Fruit fly (Drosophila melanogaster): ENCODE measurements around the gene CG18234.

Gene CG18234

DNA sequence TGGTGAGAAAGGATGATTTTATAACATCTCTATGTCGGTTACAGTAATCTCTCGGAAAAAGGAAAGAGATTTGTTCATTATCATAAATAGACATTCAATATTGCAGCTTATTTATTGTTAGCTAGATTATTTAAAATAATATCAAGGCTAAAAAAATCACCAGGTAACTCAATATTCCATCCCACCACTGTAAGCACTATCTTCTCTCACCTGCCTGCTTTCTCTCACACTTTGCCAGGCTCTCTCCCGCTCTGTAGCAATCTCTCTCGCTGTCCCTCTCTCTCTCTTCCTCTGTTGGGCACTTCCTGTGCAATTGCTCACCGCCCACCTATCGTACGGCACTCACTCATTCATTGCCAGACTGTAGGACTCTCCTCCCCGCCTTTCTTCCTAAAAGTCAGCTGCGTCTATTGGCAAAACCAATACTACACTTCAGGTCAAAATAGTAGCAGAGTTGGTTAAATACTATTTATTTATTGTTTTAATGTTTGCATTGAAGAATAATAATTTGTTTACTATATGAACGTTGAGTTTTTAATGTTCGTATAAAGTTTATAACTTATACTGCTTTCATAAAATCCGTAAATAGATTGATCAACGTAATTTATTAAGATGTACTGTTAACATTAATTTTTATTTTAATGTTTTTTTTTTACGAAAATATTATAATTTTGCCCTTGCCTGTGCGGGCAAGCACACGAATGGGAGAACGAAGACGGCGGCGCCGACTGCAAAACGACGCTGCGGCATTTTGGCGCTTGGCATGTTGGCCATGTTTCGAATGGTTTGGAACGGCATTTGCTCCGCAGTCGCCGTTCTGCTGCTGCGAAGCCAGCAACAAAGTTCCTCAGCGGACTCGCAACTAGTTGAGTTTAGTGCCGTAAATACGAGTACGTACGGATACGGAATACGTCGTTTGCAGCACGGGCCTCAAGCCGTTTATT, 37.6 kb downstream of the CG18234 start (continued):
- peak; percentile 74 for TF ChIP-seq woc (GFP tag; optimal IDR thresholded peaks at IDR 0.05)
- no peak for TF ChIP-seq usp (GFP tag; optimal IDR thresholded peaks at IDR 0.05)
- peak; percentile 77 for TF ChIP-seq dmrt93B (GFP tag; optimal IDR thresholded peaks at IDR 0.05)

DNA sequence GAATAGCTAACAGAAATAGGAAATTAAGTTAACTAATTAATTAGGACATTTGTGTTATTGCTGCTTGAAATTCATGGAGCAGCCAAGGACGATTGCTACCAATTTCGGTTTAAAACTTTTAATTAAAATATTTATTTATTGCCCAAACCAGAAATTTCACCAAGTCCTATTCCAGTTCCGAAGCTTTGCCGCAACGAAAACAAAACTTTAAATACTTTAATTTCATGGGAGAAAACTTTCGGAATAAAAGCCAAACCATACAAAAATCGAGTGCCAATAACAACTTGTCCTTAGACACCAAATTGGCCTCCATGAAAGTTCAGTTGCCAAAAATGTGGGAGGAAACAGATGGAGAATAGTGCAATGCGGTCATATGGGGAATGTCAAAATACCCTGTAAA, 40.0 kb downstream of the CG18234 start:
- TF ChIP-seq lola (GFP tag; optimal IDR thresholded peaks at IDR 0.05) (no peak), dl (GFP tag; optimal IDR thresholded peaks at IDR 0.05; ENCODE audit: insufficient read depth in 1 of 2, partially characterized antibody in 2 of 2) (no peak), fru (GFP tag; optimal IDR thresholded peaks at IDR 0.05) (no peak), sv (GFP tag; optimal IDR thresholded peaks at IDR 0.05) (no peak), tai (GFP tag; optimal IDR thresholded peaks at IDR 0.05) (no peak), Myc (optimal IDR thresholded peaks at IDR 0.05) (no peak)

DNA sequence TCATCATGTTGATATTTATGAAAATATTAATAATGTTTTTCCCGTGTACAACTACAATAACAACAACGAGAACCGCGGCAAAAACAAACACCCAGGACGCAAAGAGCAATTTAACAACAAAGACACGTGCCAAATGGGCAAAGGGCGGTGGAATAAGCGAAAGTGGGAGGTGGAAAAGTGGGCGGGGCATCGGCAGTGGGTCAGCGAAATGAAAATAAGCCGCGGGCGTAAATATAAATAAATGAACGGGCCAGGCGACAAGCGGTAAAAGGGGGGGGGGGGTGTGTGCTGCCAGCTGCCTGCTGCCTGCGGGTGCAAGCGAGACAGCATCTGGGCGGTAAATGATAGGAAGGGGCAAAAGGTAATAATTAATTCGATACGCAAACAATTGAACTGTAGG, 50.5 kb downstream of the CG18234 start:
- TF ChIP-seq jim (GFP tag; optimal IDR thresholded peaks at IDR 0.05) (no peak), CG9705 (GFP tag; optimal IDR thresholded peaks at IDR 0.05) (no peak), dl (GFP tag; optimal IDR thresholded peaks at IDR 0.05; ENCODE audit: insufficient read depth in 1 of 2, partially characterized antibody in 2 of 2) (no peak), Mio (GFP tag; optimal IDR thresholded peaks at IDR 0.05) (no peak), Hr78 (GFP tag; optimal IDR thresholded peaks at IDR 0.05) (no peak), Hnf4 (GFP tag; optimal IDR thresholded peaks at IDR 0.05) (no peak), rgr (GFP tag; optimal IDR thresholded peaks at IDR 0.05) (no peak), lola (GFP tag; optimal IDR thresholded peaks at IDR 0.05) (no peak), brk (GFP tag; optimal IDR thresholded peaks at IDR 0.05) (no peak), Abd-B (GFP tag; optimal IDR thresholded peaks at IDR 0.05) (no peak), dsf (GFP tag; optimal IDR thresholded peaks at IDR 0.05; ENCODE audit: borderline replicate concordance) (no peak), OdsH (GFP tag; optimal IDR thresholded peaks at IDR 0.05) (no peak), fru (GFP tag; optimal IDR thresholded peaks at IDR 0.05) (no peak), tai (GFP tag; optimal IDR thresholded peaks at IDR 0.05) (no peak), HLH106 (tag; optimal IDR thresholded peaks at IDR 0.05) (no peak), Hr83 (GFP tag; optimal IDR thresholded peaks at IDR 0.05; ENCODE audit: poor library complexity, severe bottlenecking) (no peak), Dif (GFP tag; optimal IDR thresholded peaks at IDR 0.05; ENCODE audit: partially characterized antibody) (no peak), usp (GFP tag; optimal IDR thresholded peaks at IDR 0.05) (no peak), Myc (optimal IDR thresholded peaks at IDR 0.05) (no peak)
